Worm (Caenorhabditis elegans) whole organism, mixed stage, embryonic: ENCODE measurements around the gene Y73F4A.1.

Experiments used
- M03D4.4 ChIP-seq: sonication (generic microtip); optimal IDR thresholded peaks from 2 replicates; lab custom pipeline; 2017; ENCODE audit warnings: mild to moderate bottlenecking, missing genetic modification characterization, missing compliant biosample characterization
- bed-3 ChIP-seq: fragments of 200-800 bp; sonication (Bioruptor generic); optimal IDR thresholded peaks from 3 replicates; lab custom pipeline; 2018; ENCODE audit warnings: mild to moderate bottlenecking, missing genetic modification characterization, moderate library complexity, missing compliant biosample characterization
- blmp-1 ChIP-seq: fragments of 150-350 bp; optimal IDR thresholded peaks from 2 replicates; lab custom pipeline; 2014; ENCODE audit warnings: missing biosample characterization, missing genetic modification characterization
- ceh-83 ChIP-seq: fragments of 200-800 bp; sonication (Bioruptor generic); optimal IDR thresholded peaks from 2 replicates; lab custom pipeline; 2018; ENCODE audit warnings: mild to moderate bottlenecking, missing genetic modification characterization, missing compliant biosample characterization
- cnd-1 ChIP-seq: fragments of 200-800 bp; sonication (Bioruptor generic); optimal IDR thresholded peaks from 2 replicates; lab custom pipeline; 2018; ENCODE audit warnings: mild to moderate bottlenecking, missing genetic modification characterization, missing compliant biosample characterization
- drap-1 ChIP-seq: fragments of 200-800 bp; sonication (Bioruptor generic); optimal IDR thresholded peaks from 3 replicates; lab custom pipeline; 2018; ENCODE audit warnings: mild to moderate bottlenecking, missing genetic modification characterization, missing compliant biosample characterization
- elt-1 ChIP-seq: sonication (generic microtip); optimal IDR thresholded peaks from 2 replicates; lab custom pipeline; 2017; ENCODE audit warnings: missing genetic modification characterization, mild to moderate bottlenecking, missing compliant biosample characterization, antibody characterized with exemption, moderate library complexity, borderline replicate concordance; ENCODE audit not compliant: insufficient read depth
- flh-1 ChIP-seq: fragments of 200-800 bp; sonication (Bioruptor generic); optimal IDR thresholded peaks from 2 replicates; lab custom pipeline; 2018; ENCODE audit warnings: mild to moderate bottlenecking, missing genetic modification characterization, moderate library complexity, missing compliant biosample characterization
- ham-2 ChIP-seq: fragments of 200-800 bp; sonication (Bioruptor generic); optimal IDR thresholded peaks from 2 replicates; lab custom pipeline; 2018; ENCODE audit warnings: mild to moderate bottlenecking, missing genetic modification characterization, missing compliant biosample characterization
- hlh-1 ChIP-seq: fragments of 150-350 bp; optimal IDR thresholded peaks from 2 replicates; lab custom pipeline; 2014; ENCODE audit warnings: missing biosample characterization, missing genetic modification reagents, missing genetic modification characterization
- lin-32 ChIP-seq: fragments of 200-800 bp; sonication (Bioruptor generic); optimal IDR thresholded peaks from 2 replicates; lab custom pipeline; 2018; ENCODE audit warnings: mild to moderate bottlenecking, missing genetic modification characterization, missing compliant biosample characterization
- mab-5 ChIP-seq: fragments of 150-350 bp; optimal IDR thresholded peaks from 2 replicates; lab custom pipeline; 2014; ENCODE audit warnings: missing biosample characterization, missing genetic modification characterization
- mls-2 ChIP-seq: sonication (generic microtip); optimal IDR thresholded peaks from 2 replicates; lab custom pipeline; 2016; ENCODE audit warnings: mild to moderate bottlenecking, missing genetic modification characterization, moderate library complexity, missing compliant biosample characterization
- nhr-12 ChIP-seq: fragments of 150-350 bp; optimal IDR thresholded peaks from 2 replicates; lab custom pipeline; 2014; ENCODE audit warnings: missing biosample characterization, missing genetic modification characterization
- nhr-2 ChIP-seq: fragments of 150-350 bp; optimal IDR thresholded peaks from 2 replicates; lab custom pipeline; 2014; ENCODE audit warnings: missing biosample characterization, missing genetic modification characterization
- nhr-237 ChIP-seq: fragments of 150-350 bp; optimal IDR thresholded peaks from 2 replicates; lab custom pipeline; 2014; ENCODE audit warnings: missing biosample characterization, missing genetic modification characterization
- nhr-28 ChIP-seq: fragments of 150-350 bp; optimal IDR thresholded peaks from 2 replicates; lab custom pipeline; 2014; ENCODE audit warnings: missing biosample characterization, missing genetic modification characterization
- nhr-76 ChIP-seq: sonication (generic microtip); optimal IDR thresholded peaks from 2 replicates; lab custom pipeline; 2017; ENCODE audit warnings: missing biosample characterization, missing genetic modification characterization
- pha-4 ChIP-seq: fragments of 150-350 bp; optimal IDR thresholded peaks from 2 replicates; lab custom pipeline; 2018; ENCODE audit warnings: missing biosample characterization, missing genetic modification reagents, missing genetic modification characterization
- sem-2 ChIP-seq: fragments of 200-800 bp; sonication (Bioruptor generic); optimal IDR thresholded peaks from 2 replicates; lab custom pipeline; 2018; ENCODE audit warnings: mild to moderate bottlenecking, missing genetic modification characterization, missing compliant biosample characterization
- snpc-4 ChIP-seq: fragments of 150-350 bp; optimal IDR thresholded peaks from 2 replicates; lab custom pipeline; 2014; ENCODE audit warnings: missing biosample characterization, missing genetic modification characterization
- sptf-1 ChIP-seq: sonication (generic microtip); optimal IDR thresholded peaks from 2 replicates; lab custom pipeline; 2017; ENCODE audit warnings: mild to moderate bottlenecking, missing genetic modification characterization, moderate library complexity, missing compliant biosample characterization
- tbx-8 ChIP-seq: fragments of 200-800 bp; sonication (Bioruptor generic); optimal IDR thresholded peaks from 2 replicates; lab custom pipeline; 2018; ENCODE audit warnings: mild to moderate bottlenecking, missing genetic modification characterization, moderate library complexity, missing compliant biosample characterization
- unc-120 ChIP-seq: sonication (generic microtip); optimal IDR thresholded peaks from 2 replicates; lab custom pipeline; 2017; ENCODE audit warnings: missing genetic modification characterization, missing compliant biosample characterization; ENCODE audit not compliant: poor library complexity, severe bottlenecking
- unc-39 ChIP-seq: fragments of 150-350 bp; optimal IDR thresholded peaks from 2 replicates; lab custom pipeline; 2014; ENCODE audit warnings: missing biosample characterization, missing genetic modification characterization
- unc-62 ChIP-seq: fragments of 150-350 bp; optimal IDR thresholded peaks from 2 replicates; lab custom pipeline; 2014; ENCODE audit warnings: missing biosample characterization, missing genetic modification reagents, missing genetic modification characterization
- zip-8 ChIP-seq: fragments of 150-350 bp; optimal IDR thresholded peaks from 2 replicates; lab custom pipeline; 2014; ENCODE audit warnings: missing biosample characterization, missing genetic modification characterization
- ztf-11 ChIP-seq: fragments of 150-350 bp; optimal IDR thresholded peaks from 2 replicates; lab custom pipeline; 2014; ENCODE audit warnings: missing biosample characterization, missing genetic modification characterization

Gene Y73F4A.1

ce11 chrIV:9007947-9008346 is 37.2 kb downstream of the Y73F4A.1 start:
- TF ChIP-seq unc-62 (GFP tag; lab: Kevin White, UChicago): peak; percentile 72
- TF ChIP-seq mab-5 (tag; lab: Kevin White, UChicago): no peak
- TF ChIP-seq hlh-1 (tag; lab: Kevin White, UChicago): peak; percentile 74
- TF ChIP-seq, all 35 proteins: peak for 2

- no peak for TF ChIP-seq unc-39
- no peak for TF ChIP-seq unc-62 (GFP tag; lab: Kevin White, UChicago)
- TF ChIP-seq sem-2 (GFP tag; lab: Kevin White, UChicago): no peak
- no peak for TF ChIP-seq hlh-1 (tag; lab: Kevin White, UChicago)
- no peak for TF ChIP-seq snpc-4
- TF ChIP-seq tbx-8 (GFP tag; lab: Kevin White, UChicago): no peak
- no peak for TF ChIP-seq nhr-76 (tag; lab: Kevin White, UChicago)
- no peak for TF ChIP-seq bed-3 (GFP tag; lab: Kevin White, UChicago)
- no peak for TF ChIP-seq sptf-1
- TF ChIP-seq ceh-83: no peak
- TF ChIP-seq mls-2 (tag; lab: Kevin White, UChicago): no peak
- no peak for TF ChIP-seq nhr-28
- no peak for TF ChIP-seq zip-8 (tag; lab: Kevin White, UChicago)
- no peak for TF ChIP-seq ztf-11 (tag; lab: Kevin White, UChicago)
- no peak for TF ChIP-seq drap-1
- no peak for TF ChIP-seq ham-2
- no peak for TF ChIP-seq pha-4 (tag; lab: Kevin White, UChicago)
- TF ChIP-seq M03D4.4: no peak
Measured at ce11 chrIV:9005310-9005709, 39.8 kb downstream of the Y73F4A.1 start, which contains the start of gene unc-129. Gene unc-129 (minus strand): TSS chrIV:9005410.

- TF ChIP-seq hlh-1 (tag; lab: Kevin White, UChicago) (no peak), nhr-28 (no peak), ham-2 (no peak)
Measured at ce11 chrIV:9002636-9003035, 42.5 kb downstream of the Y73F4A.1 start, which contains the start of gene C53D6.8. Gene C53D6.8 (minus strand): TSS chrIV:9002736.

- TF ChIP-seq mls-2 (tag; lab: Kevin White, UChicago) (no peak), flh-1 (GFP tag; lab: Kevin White, UChicago) (no peak), M03D4.4 (no peak), cnd-1 (tag; lab: Kevin White, UChicago) (no peak), lin-32 (no peak), unc-39 (no peak), ztf-11 (tag; lab: Kevin White, UChicago) (no peak), zip-8 (tag; lab: Kevin White, UChicago) (no peak), blmp-1 (tag; lab: Kevin White, UChicago) (no peak), sptf-1 (no peak), mab-5 (tag; lab: Kevin White, UChicago) (no peak), hlh-1 (tag; lab: Kevin White, UChicago) (no peak), nhr-237 (tag; lab: Kevin White, UChicago) (no peak)
Measured at ce11 chrIV:9001184-9001583, 44.0 kb downstream of the Y73F4A.1 start.

- no peak for TF ChIP-seq lin-32
- TF ChIP-seq nhr-237 (tag; lab: Kevin White, UChicago): no peak
- no peak for TF ChIP-seq unc-120 (tag; lab: Kevin White, UChicago)
- no peak for TF ChIP-seq mls-2 (tag; lab: Kevin White, UChicago)
- no peak for TF ChIP-seq nhr-12 (tag; lab: Kevin White, UChicago)
- TF ChIP-seq ztf-11 (tag; lab: Kevin White, UChicago): no peak
Measured at ce11 chrIV:9000664-9001063, 44.5 kb downstream of the Y73F4A.1 start.

- TF ChIP-seq mab-5 (tag; lab: Kevin White, UChicago) (no peak), sem-2 (GFP tag; lab: Kevin White, UChicago) (no peak), snpc-4 (no peak), unc-62 (GFP tag; lab: Kevin White, UChicago) (no peak), ham-2 (no peak), flh-1 (GFP tag; lab: Kevin White, UChicago) (no peak), drap-1 (no peak), pha-4 (tag; lab: Kevin White, UChicago) (no peak), nhr-237 (tag; lab: Kevin White, UChicago) (no peak), M03D4.4 (no peak), nhr-12 (tag; lab: Kevin White, UChicago) (no peak), bed-3 (GFP tag; lab: Kevin White, UChicago) (no peak), nhr-2 (tag; lab: Kevin White, UChicago) (no peak), elt-1 (tag; lab: Kevin White, UChicago) (no peak), ceh-83 (no peak), ztf-11 (tag; lab: Kevin White, UChicago) (no peak), nhr-28 (no peak)
Measured at ce11 chrIV:8994487-8994886, 50.7 kb downstream of the Y73F4A.1 start.
